Worm (Caenorhabditis elegans) whole organism, midembryonic: ENCODE results near the gene sucl-2.

Source experiments
- ref-1 ChIP-seq: fragments of 200-800 bp; sonication (Bioruptor generic); conservative IDR thresholded peaks from 2 replicates; pipeline ENCODE4 v1.3.6; 2022; ENCODE audit warnings: missing genetic modification reagents, missing genetic modification characterization, missing compliant biosample characterization
- tab-1 ChIP-seq: fragments of 200-800 bp; sonication (Bioruptor generic); IDR thresholded peaks from 2 replicates; pipeline ENCODE4 v1.3.6; 2022; ENCODE audit warnings: missing genetic modification characterization, missing compliant biosample characterization

- TF ChIP-seq ref-1 (GFP tag; lab: Robert Waterston, UW) (no peak), tab-1 (GFP tag; lab: Robert Waterston, UW) (no peak)
Observed at ce11 chrIII:887874-888299, 13.3 kb downstream of the sucl-2 start.
